Fruit fly (Drosophila melanogaster) ovary, adult (tissue): Measurements from ENCODE around the gene RASSF8.

Experiments used
- CG17801 ChIP-seq: fragments of 200-800 bp; optimal IDR thresholded peaks from 2 replicates; lab custom pipeline; 2019; ENCODE audit warnings: missing biosample characterization, mild to moderate bottlenecking, missing genetic modification characterization, moderate library complexity; ENCODE audit not compliant: partially characterized antibody

The RASSF8 gene

dm6 chr3R:25661531-25662193 is at the start of gene RASSF8:
Gene RASSF8, plus strand, starts transcription at chr3R:25661795.
- TF ChIP-seq CG17801 (GFP tag; lab: Kevin White, UChicago) = peak; percentile 48

dm6 chr3R:25613366-25613765 is 48.2 kb upstream of the RASSF8 start, which contains the start of gene CG5079:
Gene CG5079, plus strand, starts transcription at chr3R:25613666.
- TF ChIP-seq CG17801 (GFP tag; lab: Kevin White, UChicago) = no peak

- TF ChIP-seq CG17801 (GFP tag; lab: Kevin White, UChicago) = no peak
Observed at dm6 chr3R:25618114-25618513, 43.5 kb upstream of the RASSF8 start, which contains the start of gene CG5071. Gene CG5071, plus strand, starts transcription at chr3R:25618414.

dm6 chr3R:25623800-25624791 is 37.5 kb upstream of the RASSF8 start, which contains the start of gene Npl4:
Gene Npl4, minus strand, starts transcription at chr3R:25624662.
- peak; percentile 12 for TF ChIP-seq CG17801 (GFP tag; lab: Kevin White, UChicago)

dm6 chr3R:25625940-25626624 is 35.5 kb upstream of the RASSF8 start:
- no peak for TF ChIP-seq CG17801 (GFP tag; lab: Kevin White, UChicago)

dm6 chr3R:25626625-25627275 is 34.8 kb upstream of the RASSF8 start, which contains the start of gene Ssadh:
Gene Ssadh, minus strand, starts transcription at chr3R:25626924.
- no peak for TF ChIP-seq CG17801 (GFP tag; lab: Kevin White, UChicago)

dm6 chr3R:25628657-25629056 is 32.9 kb upstream of the RASSF8 start:
- TF ChIP-seq CG17801 (GFP tag; lab: Kevin White, UChicago) = no peak

- TF ChIP-seq CG17801 (GFP tag; lab: Kevin White, UChicago) = no peak
Observed at dm6 chr3R:25630541-25630940, 31.1 kb upstream of the RASSF8 start.

dm6 chr3R:25631079-25631478 is 30.5 kb upstream of the RASSF8 start:
- TF ChIP-seq CG17801 (GFP tag; lab: Kevin White, UChicago) = no peak

dm6 chr3R:25633865-25634460 is 27.6 kb upstream of the RASSF8 start:
- TF ChIP-seq CG17801 (GFP tag; lab: Kevin White, UChicago) = no peak

dm6 chr3R:25637294-25638174 is 24.1 kb upstream of the RASSF8 start, which contains the start of gene jigr1:
Gene jigr1, plus strand, starts transcription at chr3R:25637843.
- TF ChIP-seq CG17801 (GFP tag; lab: Kevin White, UChicago) = no peak

- no peak for TF ChIP-seq CG17801 (GFP tag; lab: Kevin White, UChicago)
Observed at dm6 chr3R:25638381-25638780, 23.2 kb upstream of the RASSF8 start.

- TF ChIP-seq CG17801 (GFP tag; lab: Kevin White, UChicago) = peak; percentile 90
Observed at dm6 chr3R:25638961-25639360, 22.6 kb upstream of the RASSF8 start.
